Worm (Caenorhabditis elegans) whole organism, young adult: ENCODE data around the gene gyf-1.

Experiments
- C06A6.2 ChIP-seq: fragments of 200-800 bp; sonication (Bioruptor generic); conservative IDR thresholded peaks from 2 replicates; pipeline ENCODE4 v1.3.6; 2022; ENCODE audit warnings: missing genetic modification characterization, missing compliant biosample characterization
- C17E4.6 ChIP-seq: fragments of 200-800 bp; sonication (Bioruptor generic); IDR thresholded peaks from 2 replicates; pipeline ENCODE4 v1.3.6; 2022; ENCODE audit warnings: missing genetic modification reagents, missing genetic modification characterization, missing compliant biosample characterization
- K11D2.4 ChIP-seq: fragments of 200-800 bp; sonication (Bioruptor generic); IDR thresholded peaks from 2 replicates; pipeline ENCODE4 v1.3.6; 2022; ENCODE audit warnings: missing genetic modification reagents, missing genetic modification characterization, missing compliant biosample characterization
- T07F8.4 ChIP-seq: sonication (generic microtip); optimal IDR thresholded peaks from 2 replicates; lab custom pipeline; 2016; ENCODE audit warnings: mild to moderate bottlenecking, missing genetic modification characterization, moderate library complexity, missing compliant biosample characterization
- T26A5.8 ChIP-seq: sonication (generic microtip); optimal IDR thresholded peaks from 2 replicates; lab custom pipeline; 2016; ENCODE audit warnings: missing genetic modification characterization, missing compliant biosample characterization
- Y56A3A.18 ChIP-seq: fragments of 200-800 bp; sonication (Bioruptor generic); IDR thresholded peaks from 2 replicates; pipeline ENCODE4 v1.3.6; 2022; ENCODE audit warnings: missing genetic modification reagents, missing genetic modification characterization, missing compliant biosample characterization
- dpl-1 ChIP-seq: fragments of 150-350 bp; optimal IDR thresholded peaks from 2 replicates; lab custom pipeline; 2014; ENCODE audit warnings: missing biosample characterization, missing genetic modification reagents, missing genetic modification characterization
- lin-54 ChIP-seq: fragments of 200-800 bp; sonication (Bioruptor generic); optimal IDR thresholded peaks from 2 replicates; lab custom pipeline; 2018; ENCODE audit warnings: mild to moderate bottlenecking, missing genetic modification characterization, missing compliant biosample characterization
- pha-4 ChIP-seq: fragments of 150-350 bp; sonication (generic microtip); optimal IDR thresholded peaks from 2 replicates; lab custom pipeline; 2014; ENCODE audit warnings: missing biosample characterization, missing genetic modification reagents, missing genetic modification characterization

ce11 chrII:6681478-6681877, 2.6 kb upstream of the gyf-1 start:
- TF ChIP-seq T07F8.4 (tag; lab: Kevin White, UChicago) (no peak), dpl-1 (no peak), lin-54 (GFP tag; lab: Kevin White, UChicago) (no peak), Y56A3A.18 (GFP tag; lab: Robert Waterston, UW) (no peak), C06A6.2 (GFP tag; lab: Robert Waterston, UW) (no peak), C17E4.6 (no peak), K11D2.4 (GFP tag; lab: Robert Waterston, UW) (no peak), T26A5.8 (tag; lab: Kevin White, UChicago) (no peak), pha-4 (no peak)
